Fruit fly (Drosophila melanogaster) whole organism: ENCODE data around the gene rno.
A peak's percentile ranks its signal among the peaks of the same experiment; 100 is the strongest.

Source experiments
- CG8478 ChIP-seq: fragments of >200 bp; optimal IDR thresholded peaks from 2 replicates; lab custom pipeline; 2018; ENCODE audit warnings: inconsistent platforms
- Dll ChIP-seq: fragments of >200 bp; optimal IDR thresholded peaks from 2 replicates; lab custom pipeline; 2017
- EcR ChIP-seq, 2 experiments: fragments of >200 bp; optimal IDR thresholded peaks; 2 replicates each; lab custom pipeline; 2017; ENCODE audit warnings: missing biosample characterization in 2 of 2, missing genetic modification characterization in 2 of 2, missing genetic modification reagents in 2 of 2
- pan ChIP-seq: fragments of >200 bp; optimal IDR thresholded peaks from 2 replicates; lab custom pipeline; 2017
- psq ChIP-seq: fragments of >200 bp; optimal IDR thresholded peaks from 2 replicates; lab custom pipeline; 2017
- usp ChIP-seq: fragments of >200 bp; optimal IDR thresholded peaks from 2 replicates; lab custom pipeline; 2017; ENCODE audit warnings: missing biosample characterization, missing genetic modification characterization, mixed read lengths

Gene rno

DNA sequence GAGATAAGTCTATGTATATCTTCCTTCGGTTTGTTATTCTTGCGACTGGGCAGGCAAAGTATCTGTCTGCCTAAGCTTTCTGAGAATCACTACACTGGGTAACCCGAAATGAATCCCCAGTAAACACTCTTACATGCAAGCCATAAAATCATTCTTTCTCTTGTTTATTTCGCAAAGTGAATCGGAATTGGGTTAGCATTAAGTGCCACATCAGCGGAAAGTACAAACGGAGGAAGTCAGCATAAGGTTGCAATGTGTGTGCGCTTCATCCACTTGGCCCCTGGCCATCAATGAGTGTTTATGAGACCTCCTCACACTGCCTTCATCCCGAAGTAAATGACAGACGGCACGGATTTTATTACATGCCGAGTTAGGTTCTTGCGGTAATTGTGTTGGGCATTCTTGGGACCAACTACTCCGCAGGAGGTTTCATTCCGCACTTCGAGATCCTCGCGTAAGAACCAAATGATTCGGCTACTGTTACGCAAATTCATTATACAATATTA is 41.8 kb downstream of the rno start:
- TF ChIP-seq psq (lab: Kevin White, UChicago) (no peak), usp (GFP tag; lab: Kevin White, UChicago) (no peak), CG8478 (no peak), Dll (lab: Kevin White, UChicago) (no peak), pan (lab: Kevin White, UChicago) (no peak), EcR (GFP tag; optimal IDR thresholded peaks at IDR 0.05; lab: Kevin White, UChicago) (no peak)

DNA sequence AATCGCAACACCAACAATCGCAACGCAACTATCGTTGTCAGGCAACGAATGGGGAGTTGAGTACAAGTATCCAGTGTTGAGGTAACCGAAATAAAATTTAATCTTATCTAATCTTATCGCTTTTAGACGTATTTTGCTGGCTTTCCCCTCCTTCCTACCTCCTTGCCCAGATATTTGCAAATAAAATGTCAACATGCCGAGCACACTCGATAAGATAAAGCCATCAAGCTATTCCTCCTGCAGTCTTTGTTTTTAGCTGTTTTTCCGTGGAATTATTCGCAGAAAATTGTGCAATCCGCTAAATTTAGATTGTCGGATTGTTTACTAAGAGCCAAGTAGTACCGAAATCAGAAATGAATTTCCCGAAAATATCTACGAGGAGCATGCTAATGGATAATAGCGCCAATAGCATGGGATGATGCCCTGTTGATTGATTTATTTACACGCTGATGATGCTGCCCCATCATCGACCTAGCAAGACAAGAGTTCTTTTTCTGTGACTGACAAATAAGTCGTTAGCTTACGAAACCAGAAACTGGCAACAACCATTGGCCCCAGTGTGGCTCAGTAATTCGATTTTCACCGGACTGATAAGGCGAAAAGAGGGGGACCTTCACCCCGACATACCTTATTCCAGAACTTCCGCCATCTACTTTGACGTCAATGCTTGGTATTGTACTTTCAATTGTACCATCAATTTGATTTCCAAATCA is 42.8 kb downstream of the rno start:
- TF ChIP-seq CG8478 (no peak), pan (lab: Kevin White, UChicago) (no peak), EcR (GFP tag; optimal IDR thresholded peaks at IDR 0.05; lab: Kevin White, UChicago) (no peak), usp (GFP tag; lab: Kevin White, UChicago) (no peak), Dll (lab: Kevin White, UChicago) (no peak), psq (lab: Kevin White, UChicago) (no peak)

DNA sequence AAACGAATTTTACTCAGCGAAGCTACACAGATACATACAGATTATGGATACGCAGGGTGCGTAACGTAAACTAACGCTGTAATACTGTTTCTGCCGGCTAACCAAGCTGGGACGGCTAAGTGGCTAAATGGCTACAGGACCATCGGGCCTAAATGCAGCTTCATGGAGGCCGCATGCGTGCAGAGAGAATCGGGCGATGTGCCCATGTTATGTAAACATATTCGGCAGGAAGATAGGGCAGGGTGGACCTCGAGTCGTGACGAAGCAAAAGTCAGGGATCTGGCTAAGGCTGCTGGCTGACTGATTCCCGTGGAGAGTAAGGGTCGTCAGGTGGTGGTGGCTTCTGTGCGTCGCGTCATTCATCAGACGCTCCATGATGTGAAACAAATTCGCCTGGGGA is 45.9 kb downstream of the rno start:
- TF ChIP-seq EcR (GFP tag; optimal IDR thresholded peaks at IDR 0.05; lab: Kevin White, UChicago) (no peak), CG8478 (no peak), usp (GFP tag; lab: Kevin White, UChicago) (no peak), pan (lab: Kevin White, UChicago) (no peak), psq (lab: Kevin White, UChicago) (no peak), Dll (lab: Kevin White, UChicago) (no peak)

DNA sequence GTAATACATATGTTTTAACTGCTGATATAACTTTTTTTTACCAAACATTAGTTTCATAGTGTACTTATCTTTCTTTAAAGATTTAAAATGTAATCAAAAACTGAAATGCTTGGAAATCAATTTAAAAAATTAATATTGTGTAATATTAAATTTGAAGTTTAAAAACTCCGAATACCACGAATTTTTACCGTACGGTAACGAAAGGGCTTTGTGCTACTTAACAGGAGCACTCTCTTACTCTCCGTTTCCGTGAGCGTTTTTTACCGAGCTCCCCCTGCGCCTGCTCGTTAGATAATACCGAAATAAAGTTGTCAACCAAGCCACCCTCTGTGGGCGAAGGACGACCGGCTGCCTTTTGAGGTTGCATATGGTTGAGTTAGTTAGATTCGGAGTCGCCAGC is 47.1 kb downstream of the rno start, which contains the start of the genes Dic61B and p130CAS:
TSS of gene Dic61B (minus strand) at position 101 of the 400 bp plus-strand sequence.
TSS of gene p130CAS (plus strand) at position 396 of the 400 bp plus-strand sequence.
- TF ChIP-seq usp (GFP tag; lab: Kevin White, UChicago), result no peak
- no peak for TF ChIP-seq psq (lab: Kevin White, UChicago)

DNA sequence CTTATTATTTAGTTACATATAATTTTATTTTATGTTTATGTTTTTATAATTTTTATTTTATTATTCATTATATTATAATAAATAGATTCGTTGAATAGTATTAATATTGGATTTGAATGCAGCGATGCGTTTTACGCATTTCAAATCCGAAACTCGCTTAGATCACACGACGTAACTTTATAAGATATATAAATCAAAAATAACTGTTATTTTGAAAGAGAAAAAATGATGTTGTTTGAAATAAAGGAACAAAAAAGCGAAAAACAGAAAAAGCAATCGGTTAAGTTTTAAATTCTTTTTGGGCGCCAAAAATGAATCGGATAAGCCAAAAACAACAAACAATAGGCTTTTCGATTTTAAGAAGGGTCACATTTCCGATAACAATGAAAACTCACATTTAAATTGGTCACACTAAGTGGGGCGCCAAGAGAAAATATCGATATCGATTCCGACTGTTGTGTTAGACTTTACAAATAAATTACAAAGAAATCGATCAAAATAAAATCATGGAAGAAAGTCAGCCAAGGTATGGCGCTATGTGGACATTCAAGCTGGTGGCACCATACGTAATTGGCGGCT is 53.5 kb downstream of the rno start, which contains the start of gene CG6845:
TSS of gene CG6845 (plus strand) at position 436 of the 579 bp plus-strand sequence.
- TF ChIP-seq CG8478, result no peak
- no peak for TF ChIP-seq psq (lab: Kevin White, UChicago)
- TF ChIP-seq Dll (lab: Kevin White, UChicago), result no peak

DNA sequence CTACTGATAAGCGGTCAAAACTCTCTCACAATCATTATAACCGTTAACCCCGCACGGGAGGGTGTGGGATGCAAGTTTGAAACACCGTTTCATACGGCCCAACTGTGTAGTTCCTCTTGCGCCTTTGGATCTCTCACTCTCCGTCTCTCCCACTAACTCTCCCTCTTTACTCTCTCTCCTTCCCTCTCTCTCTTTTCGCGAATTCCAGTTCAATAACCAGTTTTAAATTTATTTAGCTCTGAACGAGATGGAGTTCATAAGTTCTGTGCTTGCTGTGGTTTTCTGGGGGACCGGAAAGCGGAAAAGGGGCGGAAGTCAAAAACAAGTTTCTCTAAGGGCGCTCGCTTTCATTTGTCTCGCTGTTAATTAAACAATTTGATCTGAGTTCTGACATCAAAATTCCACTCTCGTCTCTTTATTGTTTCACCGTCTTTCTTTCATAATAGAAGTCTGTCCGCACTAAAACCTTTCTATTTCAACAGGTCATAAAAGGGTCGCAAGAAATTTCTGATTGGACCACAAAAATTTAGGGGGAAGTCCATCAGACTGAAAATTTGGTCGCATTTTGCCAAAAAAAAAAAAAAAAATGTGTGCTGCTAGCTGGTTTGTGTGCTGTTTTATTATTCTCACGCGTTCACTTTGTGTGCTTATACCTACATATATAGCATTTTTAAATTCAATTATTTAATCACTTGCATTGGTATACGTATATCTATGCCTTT is 58.6 kb downstream of the rno start:
- TF ChIP-seq usp (GFP tag; lab: Kevin White, UChicago) (no peak), EcR (GFP tag; optimal IDR thresholded peaks at IDR 0.05; lab: Kevin White, UChicago) (peak; percentile 63 to 72)

DNA sequence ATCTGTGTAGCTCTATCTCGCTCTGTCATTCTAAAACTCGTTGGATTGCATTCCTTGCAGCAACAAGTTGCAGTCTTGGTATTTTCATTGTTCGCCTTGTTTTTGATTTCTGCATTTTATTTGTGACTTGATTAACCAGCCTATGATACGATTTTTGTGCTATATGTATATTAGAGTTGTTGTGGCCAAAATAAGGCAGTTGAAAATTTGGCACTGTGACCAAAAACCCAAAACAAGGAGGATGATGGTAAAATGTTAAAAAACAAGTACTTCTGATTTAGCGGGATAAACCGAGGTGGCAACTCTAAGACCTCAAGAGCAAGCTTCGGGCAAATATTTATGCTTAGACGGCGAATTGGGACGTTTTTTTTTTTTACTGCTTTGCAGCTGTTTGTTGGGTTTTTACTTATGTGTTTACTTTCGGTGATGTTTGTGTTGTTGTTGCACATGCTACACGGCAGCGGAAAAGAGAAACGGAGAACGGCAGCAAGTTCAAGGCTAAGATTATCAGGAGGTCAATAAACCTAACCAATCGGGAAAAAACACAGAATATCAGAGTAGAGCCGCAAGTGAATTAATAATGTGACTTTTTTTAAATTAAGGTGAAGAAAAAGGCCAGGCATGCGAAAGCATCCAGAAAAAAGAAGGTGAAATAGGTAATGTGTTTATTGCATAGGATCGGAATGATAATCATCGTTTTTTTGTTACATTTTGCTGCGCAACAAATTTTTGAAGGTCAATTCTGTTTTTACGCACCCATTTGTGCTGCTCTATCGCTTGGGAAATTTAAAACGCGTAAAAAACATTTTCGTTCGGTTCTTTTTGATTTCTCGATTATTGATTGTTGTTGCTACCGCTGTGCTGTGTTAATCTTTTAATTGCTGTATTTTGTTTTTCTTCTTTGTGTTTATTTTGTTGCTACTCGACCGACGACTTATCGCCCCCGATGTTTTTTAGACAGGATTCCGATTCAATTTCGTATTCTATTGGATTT is 59.7 kb downstream of the rno start:
- TF ChIP-seq EcR (GFP tag; optimal IDR thresholded peaks at IDR 0.05; lab: Kevin White, UChicago) (peak in 1 of 2 experiments; percentile 42), pan (lab: Kevin White, UChicago) (no peak)

DNA sequence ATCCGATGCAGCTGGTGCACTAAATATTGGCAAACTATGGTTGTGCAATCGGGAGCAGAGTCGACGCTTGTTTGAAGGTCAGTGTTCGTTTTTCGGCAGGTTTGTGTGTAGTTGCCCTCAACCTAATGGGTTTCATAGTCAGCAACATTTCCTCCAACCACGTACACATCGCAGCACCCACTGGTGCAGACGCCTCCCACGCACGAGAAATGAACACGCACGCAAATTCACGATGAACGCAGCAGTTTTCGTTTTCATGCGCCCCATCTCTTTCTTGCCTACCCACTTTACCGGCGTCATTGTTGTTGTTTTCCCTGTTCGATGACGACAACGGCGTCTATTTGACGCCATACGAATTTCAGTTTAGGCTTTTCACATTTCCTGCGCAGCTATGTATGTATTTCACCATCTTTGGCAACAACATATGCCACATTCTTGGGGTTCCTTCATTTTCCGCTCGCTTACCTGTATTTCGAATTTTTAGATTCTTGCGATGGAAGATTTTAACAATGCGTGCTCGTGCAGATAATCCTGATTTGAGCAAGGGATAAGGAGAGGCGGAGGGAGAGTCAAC is 61.9 kb downstream of the rno start:
- TF ChIP-seq EcR (GFP tag; optimal IDR thresholded peaks at IDR 0.05; lab: Kevin White, UChicago) (no peak), pan (lab: Kevin White, UChicago) (no peak), Dll (lab: Kevin White, UChicago) (no peak), CG8478 (no peak), psq (lab: Kevin White, UChicago) (no peak), usp (GFP tag; lab: Kevin White, UChicago) (no peak)
